Worm (Caenorhabditis elegans) whole organism, L4/young adult: ENCODE results near the gene F14D2.7.
"Not testable (repeated sequence)": the region's sequence is repeated elsewhere in the genome, so short reads cannot be mapped to it uniquely, and the experiment has no call there.

Experiments used
- W03F9.2 ChIP-seq: fragments of 150-350 bp; optimal IDR thresholded peaks from 2 replicates; lab custom pipeline; 2014; ENCODE audit warnings: missing biosample characterization, missing genetic modification characterization
- dao-5 ChIP-seq: sonication (generic microtip); optimal IDR thresholded peaks from 2 replicates; lab custom pipeline; 2016; ENCODE audit warnings: missing genotype, missing genetic modification characterization, moderate library complexity, missing compliant biosample characterization
- him-1 ChIP-seq: sonication (generic microtip); optimal IDR thresholded peaks from 2 replicates; lab custom pipeline; 2016; ENCODE audit warnings: missing genotype, missing genetic modification reagents, missing genetic modification characterization, missing compliant biosample characterization

Gene F14D2.7

DNA sequence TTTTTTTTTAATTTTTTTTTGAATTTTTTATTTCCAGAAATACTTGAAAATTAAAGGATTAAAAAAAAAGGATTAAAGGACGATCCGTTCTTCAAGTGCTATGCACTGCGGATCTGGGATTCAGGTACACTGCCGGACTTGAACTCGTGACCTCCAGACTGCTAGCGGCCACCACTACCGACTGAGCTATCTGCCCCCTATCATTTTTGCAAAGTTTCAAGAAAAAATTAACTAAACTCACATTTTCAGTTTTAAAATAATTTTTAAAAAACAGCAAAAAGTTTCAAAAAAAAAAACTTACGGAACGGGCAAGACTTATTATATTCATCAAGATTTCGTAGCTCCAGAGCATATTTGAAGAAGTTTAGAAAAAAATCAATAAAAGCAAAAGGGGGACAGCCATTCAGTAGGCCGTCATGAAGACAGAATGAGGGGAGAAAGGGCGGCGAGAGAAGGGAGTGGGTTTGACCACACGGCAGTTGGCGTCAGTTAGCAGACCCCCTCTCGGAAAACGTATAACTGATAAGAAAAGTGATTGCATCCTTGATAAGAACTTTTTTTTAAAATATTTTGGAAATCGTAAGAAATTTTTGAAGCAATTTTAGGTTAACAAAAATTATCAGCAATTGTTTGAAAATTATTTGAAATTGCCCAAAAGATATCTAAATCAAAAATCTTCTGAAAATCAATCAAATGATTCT is 27.3 kb downstream of the F14D2.7 start:
- TF ChIP-seq him-1 (no peak), dao-5 (tag; lab: Kevin White, UChicago) (no peak), W03F9.2 (tag; lab: Kevin White, UChicago) (no peak)

DNA sequence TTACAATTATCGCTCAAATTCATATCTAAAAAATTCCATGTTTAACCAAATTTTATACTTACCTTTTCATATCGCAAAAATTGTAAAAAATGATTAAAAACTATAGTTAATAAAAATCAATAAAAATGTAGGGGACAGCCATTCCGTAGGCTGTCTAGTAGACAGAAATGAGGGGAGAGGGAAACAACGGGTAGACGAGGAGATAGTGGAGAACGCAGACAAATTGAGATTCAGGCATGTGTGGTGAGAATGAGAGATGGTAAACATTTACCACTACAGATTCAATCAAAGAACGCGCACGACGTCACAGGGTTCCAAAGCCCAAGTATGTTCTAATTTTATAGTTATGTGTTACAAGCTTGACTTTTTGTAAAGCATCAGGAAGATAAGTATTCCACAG is 34.9 kb downstream of the F14D2.7 start:
- TF ChIP-seq W03F9.2 (tag; lab: Kevin White, UChicago) (no peak), him-1 (no peak), dao-5 (tag; lab: Kevin White, UChicago) (no peak)

ce11 chrII:3299457-3299856 is 39.0 kb downstream of the F14D2.7 start, which contains the start of gene btb-22:
TSS of gene btb-22 (plus strand) at chrII:3299757.
- TF ChIP-seq him-1 (no peak), W03F9.2 (tag; lab: Kevin White, UChicago) (no peak), dao-5 (tag; lab: Kevin White, UChicago) (no peak)

ce11 chrII:3297914-3298313 is 40.5 kb downstream of the F14D2.7 start, which contains the start of gene btb-18:
TSS of gene btb-18 (plus strand) at chrII:3298214.
- TF ChIP-seq W03F9.2 (tag; lab: Kevin White, UChicago) (no peak), him-1 (no peak), dao-5 (tag; lab: Kevin White, UChicago) (no peak)

ce11 chrII:3296644-3297043 is 41.8 kb downstream of the F14D2.7 start, which contains the start of gene btb-16:
TSS of gene btb-16 (plus strand) at chrII:3296883.
- TF ChIP-seq W03F9.2 (tag; lab: Kevin White, UChicago) = no peak
- TF ChIP-seq dao-5 (tag; lab: Kevin White, UChicago) = no peak
- TF ChIP-seq him-1 = no peak

DNA sequence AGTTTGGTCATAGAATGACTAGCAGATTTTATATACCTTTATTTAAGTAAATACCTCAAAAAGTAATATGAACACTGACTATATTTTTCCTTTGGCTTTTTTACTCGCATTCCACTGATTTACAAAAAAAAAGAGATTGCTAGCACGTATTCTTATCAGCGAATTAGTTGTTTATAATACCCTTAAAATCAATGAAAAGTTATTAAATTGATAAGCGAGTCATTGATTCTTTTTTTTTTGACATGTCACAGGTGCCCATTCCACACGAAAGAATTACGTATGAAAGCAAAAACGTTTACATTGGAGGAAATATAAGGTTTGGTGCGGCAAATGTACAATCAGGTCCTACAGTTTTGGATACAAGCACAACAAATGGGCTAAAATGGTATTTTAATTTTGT is 43.3 kb downstream of the F14D2.7 start, which contains the start of gene btb-17:
TSS of gene btb-17 (plus strand) at position 213 of the 400 bp plus-strand sequence.
- TF ChIP-seq him-1 = no peak
- no peak for TF ChIP-seq dao-5 (tag; lab: Kevin White, UChicago)
- no peak for TF ChIP-seq W03F9.2 (tag; lab: Kevin White, UChicago)

DNA sequence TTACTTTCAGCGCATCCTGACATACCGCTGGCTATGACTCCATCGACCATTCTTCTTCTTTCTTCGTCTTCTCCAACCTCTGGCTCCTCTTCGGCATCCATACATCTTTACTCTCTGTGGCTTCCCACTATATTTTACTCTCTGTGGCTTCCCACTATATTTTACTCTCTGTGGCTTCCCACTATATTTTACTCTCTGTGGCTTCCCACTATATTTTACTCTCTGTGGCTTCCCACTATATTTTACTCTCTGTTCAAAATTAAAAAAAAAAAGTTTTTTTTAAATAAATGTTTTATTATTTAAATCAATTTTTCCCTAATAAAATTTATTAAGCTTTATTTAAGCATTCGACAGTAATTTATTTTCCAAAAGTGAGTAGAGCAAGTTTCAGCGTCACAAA is 47.9 kb downstream of the F14D2.7 start, which contains the start of gene F39E9.14:
TSS of gene F39E9.14 (minus strand) at position 101 of the 400 bp plus-strand sequence.
- not testable (repeated sequence) for TF ChIP-seq dao-5 (tag; lab: Kevin White, UChicago); W03F9.2 (tag; lab: Kevin White, UChicago); him-1
